Fruit fly (Drosophila melanogaster): ENCODE data around the gene CG43249.

dm6 chr3L:16303982-16304381 is at the start of gene CG43249:
- TF ChIP-seq Ets96B (tag; optimal IDR thresholded peaks at IDR 0.05) (no peak), Sox102F (GFP tag; optimal IDR thresholded peaks at IDR 0.05) (no peak), cyc (GFP tag; optimal IDR thresholded peaks at IDR 0.05) (no peak), Lpt (GFP tag; optimal IDR thresholded peaks at IDR 0.05) (no peak), spab (GFP tag; optimal IDR thresholded peaks at IDR 0.05) (no peak), Smox (GFP tag; optimal IDR thresholded peaks at IDR 0.05) (no peak), acj6 (GFP tag; optimal IDR thresholded peaks at IDR 0.05) (no peak), lz (GFP tag; optimal IDR thresholded peaks at IDR 0.05) (no peak)
